Fruit fly (Drosophila melanogaster): ENCODE measurements around the gene CG3706.

The CG3706 gene

DNA sequence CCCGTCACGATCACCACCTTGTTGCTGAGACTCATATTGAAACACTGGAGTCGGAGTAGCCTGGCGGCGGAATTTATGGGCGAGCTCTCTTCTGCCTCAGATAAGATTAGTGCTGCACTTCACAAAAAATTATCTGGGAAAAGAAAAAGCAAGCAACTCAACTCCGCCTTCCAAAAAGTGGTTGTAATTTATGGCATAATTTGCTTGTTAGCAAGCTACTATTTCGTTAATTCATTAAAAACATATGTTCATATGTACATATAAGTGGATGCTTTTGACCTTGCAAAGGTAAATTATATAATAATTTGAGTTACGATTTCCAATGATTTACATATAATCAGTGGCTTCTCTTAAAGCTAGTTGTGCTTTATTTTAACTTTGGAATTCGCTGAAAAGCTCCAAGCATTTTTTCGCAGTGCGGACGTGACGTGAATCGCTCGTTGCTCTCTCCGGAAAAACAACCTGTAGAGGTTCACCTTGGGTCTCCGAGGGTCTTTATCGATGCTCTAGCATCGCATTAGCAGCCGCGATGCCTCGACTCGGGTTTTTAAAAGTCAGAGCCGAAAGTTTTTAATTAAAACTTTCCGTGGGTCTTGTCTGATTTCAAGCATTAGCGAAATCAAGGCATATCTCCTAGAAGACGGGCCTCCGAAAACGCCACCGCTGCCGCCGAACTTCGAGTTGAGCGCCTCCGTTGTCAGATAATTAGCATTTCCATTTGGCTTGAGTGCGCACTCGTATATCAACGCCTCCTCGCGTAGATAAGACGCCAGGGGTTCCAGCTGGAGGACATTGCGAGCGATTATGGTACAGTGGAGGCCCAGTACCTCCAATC lies 15.4 kb upstream of the CG3706 start, which contains the start of gene CG3699:
Gene CG3699 (minus strand): TSS at position 51 of the 835 bp plus-strand sequence.
- TF ChIP-seq gsb (GFP tag; IDR thresholded peaks at IDR 0.05) (no peak), CG7556 (GFP tag; optimal IDR thresholded peaks at IDR 0.05) (peak; percentile 43), CG11695 (GFP tag; IDR thresholded peaks at IDR 0.05) (peak; percentile 44; the same call in 1 of the 3 replicates), gem (tag; optimal IDR thresholded peaks at IDR 0.05) (peak; percentile 63), hth (optimal IDR thresholded peaks at IDR 0.05) (no peak), CG9437 (GFP tag; optimal IDR thresholded peaks at IDR 0.05) (peak; percentile 35), dmrt99B (tag; optimal IDR thresholded peaks at IDR 0.05) (peak; percentile 45), dan (GFP tag; IDR thresholded peaks at IDR 0.05) (no peak), pros (GFP tag; optimal IDR thresholded peaks at IDR 0.05) (no peak), schlank (tag; optimal IDR thresholded peaks at IDR 0.05) (no peak), cg (GFP tag; optimal IDR thresholded peaks at IDR 0.05) (no peak), CG30403 (GFP tag; optimal IDR thresholded peaks at IDR 0.05) (peak; percentile 58), CG10979 (tag; optimal IDR thresholded peaks at IDR 0.05) (peak; percentile 2), bsh (GFP tag; optimal IDR thresholded peaks at IDR 0.05) (no peak), Tbp (GFP tag; optimal IDR thresholded peaks at IDR 0.05) (no peak), dimm (GFP tag; IDR thresholded peaks at IDR 0.05) (no peak), Dfd (GFP tag; optimal IDR thresholded peaks at IDR 0.05) (no peak), ase (GFP tag; IDR thresholded peaks at IDR 0.05) (no peak), slbo (GFP tag; IDR thresholded peaks at IDR 0.05) (no peak; the same call in 1 of the 2 replicates), Hsf (GFP tag; optimal IDR thresholded peaks at IDR 0.05) (peak; percentile 30), pho (GFP tag; optimal IDR thresholded peaks at IDR 0.05) (peak; percentile 37), Fer1 (GFP tag; optimal IDR thresholded peaks at IDR 0.05) (peak; percentile 52), CG14965 (GFP tag; optimal IDR thresholded peaks at IDR 0.05; ENCODE audit: borderline replicate concordance) (no peak), CG15514 (GFP tag; optimal IDR thresholded peaks at IDR 0.05) (peak; percentile 29), CG6654 (GFP tag; optimal IDR thresholded peaks at IDR 0.05) (no peak), CoRest (tag; optimal IDR thresholded peaks at IDR 0.05) (peak; percentile 69), D (optimal IDR thresholded peaks at IDR 0.05) (no peak), D (GFP tag; optimal IDR thresholded peaks at IDR 0.05) (no peak), CG32767 (GFP tag; IDR thresholded peaks at IDR 0.05) (no peak), shn (GFP tag; optimal IDR thresholded peaks at IDR 0.05) (no peak), Optix (GFP tag; IDR thresholded peaks at IDR 0.05) (no peak), CG13123 (GFP tag; optimal IDR thresholded peaks at IDR 0.05) (no peak), pzg (GFP tag; optimal IDR thresholded peaks at IDR 0.05) (no peak), Ptx1 (GFP tag; IDR thresholded peaks at IDR 0.05) (peak; percentile 52), CG6689 (GFP tag; IDR thresholded peaks at IDR 0.05) (no peak), CG11398 (GFP tag; optimal IDR thresholded peaks at IDR 0.05) (no peak), CG6854 (GFP tag; optimal IDR thresholded peaks at IDR 0.05) (peak; percentile 46), CG13775 (GFP tag; optimal IDR thresholded peaks at IDR 0.05) (no peak), MTF-1 (GFP tag; optimal IDR thresholded peaks at IDR 0.05; ENCODE audit: borderline replicate concordance) (no peak), Ets65A (GFP tag) (peak; percentile 86), jumu (GFP tag; optimal IDR thresholded peaks at IDR 0.05) (no peak), CG11085 (GFP tag; IDR thresholded peaks at IDR 0.05) (no peak), usp (GFP tag; optimal IDR thresholded peaks at IDR 0.05) (no peak), CG2116 (GFP tag; optimal IDR thresholded peaks at IDR 0.05) (no peak), CG9817 (tag; optimal IDR thresholded peaks at IDR 0.05) (peak; percentile 35), tll (GFP tag; optimal IDR thresholded peaks at IDR 0.05) (no peak), Aef1 (GFP tag; IDR thresholded peaks at IDR 0.05) (no peak), CG17361 (GFP tag; IDR thresholded peaks at IDR 0.05) (peak; percentile 51; the same call in 2 of the 3 replicates), Max (GFP tag; optimal IDR thresholded peaks at IDR 0.05) (no peak), en (GFP tag; optimal IDR thresholded peaks at IDR 0.05) (no peak)

Measured in whole organism, embryonic.